Worm (Caenorhabditis elegans) whole organism, L1 larva: ENCODE data around the gene srsx-15.

Experiments used
- C04F5.9 ChIP-seq: sonication (generic microtip); optimal IDR thresholded peaks from 2 replicates; lab custom pipeline; 2016; ENCODE audit warnings: missing genetic modification characterization, missing compliant biosample characterization
- C16A3.4 ChIP-seq: fragments of 150-350 bp; optimal IDR thresholded peaks from 2 replicates; lab custom pipeline; 2014; ENCODE audit warnings: missing biosample characterization, missing genetic modification characterization
- Y116A8C.19 ChIP-seq: sonication (generic microtip); optimal IDR thresholded peaks from 2 replicates; lab custom pipeline; 2016; ENCODE audit warnings: missing compliant biosample characterization, missing genetic modification characterization, borderline replicate concordance
- aha-1 ChIP-seq: fragments of 150-350 bp; optimal IDR thresholded peaks from 2 replicates; lab custom pipeline; 2014; ENCODE audit warnings: missing biosample characterization, missing genetic modification characterization
- alr-1 ChIP-seq: fragments of 200-800 bp; sonication (Bioruptor generic); optimal IDR thresholded peaks from 2 replicates; lab custom pipeline; 2018; ENCODE audit warnings: borderline replicate concordance, mild to moderate bottlenecking, missing genetic modification characterization, missing compliant biosample characterization
- ama-1 ChIP-seq: fragments of 150-350 bp; optimal IDR thresholded peaks from 2 replicates; lab custom pipeline; 2014
- blmp-1 ChIP-seq: fragments of 150-350 bp; optimal IDR thresholded peaks from 2 replicates; lab custom pipeline; 2014; ENCODE audit warnings: missing biosample characterization, missing genetic modification characterization
- ceh-63 ChIP-seq: fragments of 200-800 bp; sonication (Bioruptor generic); optimal IDR thresholded peaks from 2 replicates; lab custom pipeline; 2018; ENCODE audit warnings: mild to moderate bottlenecking, missing genetic modification characterization, missing compliant biosample characterization
- ceh-82 ChIP-seq, 3 experiments: fragments of 150-350 bp in 1 of 3; sonication (generic microtip) in 2 of 3; optimal IDR thresholded peaks; 2 replicates each; lab custom pipeline; 2014 to 2017; ENCODE audit warnings: missing biosample characterization in 3 of 3, missing genetic modification characterization in 3 of 3
- ceh-90 ChIP-seq: sonication (generic microtip); optimal IDR thresholded peaks from 2 replicates; lab custom pipeline; 2016; ENCODE audit warnings: missing genetic modification characterization, missing compliant biosample characterization
- dpl-1 ChIP-seq, 3 experiments: fragments of 150-350 bp in 2 of 3; sonication (generic microtip) in 1 of 3; optimal IDR thresholded peaks; 2 replicates each; lab custom pipeline; 2014 to 2017; ENCODE audit warnings: missing biosample characterization in 3 of 3, missing genetic modification characterization in 3 of 3, missing genetic modification reagents in 3 of 3
- dsc-1 ChIP-seq: sonication (generic microtip); optimal IDR thresholded peaks from 2 replicates; lab custom pipeline; 2016; ENCODE audit warnings: mild to moderate bottlenecking, missing genetic modification characterization, missing compliant biosample characterization
- egl-13 ChIP-seq: sonication (generic microtip); optimal IDR thresholded peaks from 2 replicates; lab custom pipeline; 2016; ENCODE audit warnings: missing genotype, missing genetic modification reagents, missing genetic modification characterization, missing compliant biosample characterization
- egl-27 ChIP-seq, 2 experiments: fragments of 150-350 bp in 1 of 2; sonication (generic microtip); optimal IDR thresholded peaks; 3 replicates each; lab custom pipeline; 2017 to 2018; ENCODE audit warnings: missing biosample characterization in 2 of 2, missing genetic modification characterization in 2 of 2, missing genetic modification reagents in 2 of 2
- elt-2 ChIP-seq: sonication (generic microtip); optimal IDR thresholded peaks from 2 replicates; lab custom pipeline; 2016; ENCODE audit warnings: missing genetic modification characterization, mild to moderate bottlenecking, inconsistent platforms, missing compliant biosample characterization, missing genetic modification reagents
- fos-1 ChIP-seq: fragments of 150-350 bp; optimal IDR thresholded peaks from 2 replicates; lab custom pipeline; 2014; ENCODE audit warnings: missing biosample characterization, missing genetic modification characterization
- grh-1 ChIP-seq: fragments of 200-800 bp; sonication (Bioruptor generic); IDR thresholded peaks from 2 replicates; pipeline ENCODE4 v1.3.6; 2022; ENCODE audit warnings: missing genetic modification reagents, missing genetic modification characterization, missing compliant biosample characterization
- hlh-17 ChIP-seq: fragments of 200-800 bp; sonication (Bioruptor generic); optimal IDR thresholded peaks from 2 replicates; lab custom pipeline; 2018; ENCODE audit warnings: missing genetic modification characterization, mild to moderate bottlenecking, missing compliant biosample characterization, moderate library complexity, borderline replicate concordance
- hlh-4 ChIP-seq: sonication (generic microtip); optimal IDR thresholded peaks from 2 replicates; lab custom pipeline; 2016; ENCODE audit warnings: mild to moderate bottlenecking, missing genetic modification characterization, missing compliant biosample characterization
- hpl-2 ChIP-seq: fragments of 150-350 bp; optimal IDR thresholded peaks from 2 replicates; lab custom pipeline; 2014; ENCODE audit warnings: missing biosample characterization, missing genetic modification reagents, missing genetic modification characterization
- irx-1 ChIP-seq: sonication (generic microtip); optimal IDR thresholded peaks from 2 replicates; lab custom pipeline; 2016; ENCODE audit warnings: missing genetic modification characterization, missing compliant biosample characterization
- isw-1 ChIP-seq: fragments of 200-800 bp; sonication (Bioruptor generic); IDR thresholded peaks from 2 replicates; pipeline ENCODE4 v1.3.6; 2022; ENCODE audit warnings: missing genetic modification characterization, missing compliant biosample characterization
- jun-1 ChIP-seq: fragments of 150-350 bp; optimal IDR thresholded peaks from 2 replicates; lab custom pipeline; 2014; ENCODE audit warnings: missing biosample characterization, missing genetic modification reagents, missing genetic modification characterization
- lin-13 ChIP-seq: fragments of 150-350 bp; optimal IDR thresholded peaks from 2 replicates; lab custom pipeline; 2014; ENCODE audit warnings: missing biosample characterization, missing genetic modification reagents, missing genetic modification characterization
- lin-14 ChIP-seq: fragments of 200-800 bp; sonication (Bioruptor generic); optimal IDR thresholded peaks from 2 replicates; lab custom pipeline; 2018; ENCODE audit warnings: mild to moderate bottlenecking, missing genetic modification characterization, moderate library complexity, missing compliant biosample characterization
- lin-35 ChIP-seq, 2 experiments: fragments of 150-350 bp; optimal IDR thresholded peaks; 2 replicates each; lab custom pipeline; 2014; ENCODE audit warnings: missing biosample characterization in 2 of 2, missing genetic modification characterization in 2 of 2, missing genetic modification reagents in 2 of 2
- lin-39 ChIP-seq: fragments of 150-350 bp; optimal IDR thresholded peaks from 2 replicates; lab custom pipeline; 2014; ENCODE audit warnings: missing biosample characterization, missing genetic modification reagents, missing genetic modification characterization
- lir-3 ChIP-seq: sonication (generic microtip); optimal IDR thresholded peaks from 2 replicates; lab custom pipeline; 2016; ENCODE audit warnings: mild to moderate bottlenecking, missing genetic modification characterization, moderate library complexity, missing compliant biosample characterization; ENCODE audit not compliant: poor library complexity
- lsy-2 ChIP-seq, 2 experiments: fragments of 150-350 bp; optimal IDR thresholded peaks; 2 replicates each; lab custom pipeline; 2014; ENCODE audit warnings: missing biosample characterization in 2 of 2, missing genetic modification characterization in 2 of 2
- mab-9 ChIP-seq: fragments of 200-800 bp; sonication (Bioruptor generic); IDR thresholded peaks from 2 replicates; pipeline ENCODE4 v1.3.6; 2022; ENCODE audit warnings: missing genetic modification reagents, missing genetic modification characterization, missing compliant biosample characterization
- mdl-1 ChIP-seq, 2 experiments: fragments of 150-350 bp; optimal IDR thresholded peaks; 2 replicates each; lab custom pipeline; 2014 to 2017; ENCODE audit warnings: missing biosample characterization in 2 of 2, missing genetic modification characterization in 2 of 2, inconsistent platforms in 1 of 2
- mef-2 ChIP-seq: fragments of 150-350 bp; optimal IDR thresholded peaks from 2 replicates; lab custom pipeline; 2014; ENCODE audit warnings: missing biosample characterization, missing genetic modification characterization
- mep-1 ChIP-seq: fragments of 150-350 bp; optimal IDR thresholded peaks from 2 replicates; lab custom pipeline; 2014; ENCODE audit warnings: missing biosample characterization, missing genetic modification characterization
- nhr-11 ChIP-seq: fragments of 150-350 bp; optimal IDR thresholded peaks from 2 replicates; lab custom pipeline; 2014; ENCODE audit warnings: missing biosample characterization, missing genetic modification characterization
- nhr-19 ChIP-seq: fragments of 200-800 bp; sonication (Bioruptor generic); conservative IDR thresholded peaks from 2 replicates; pipeline ENCODE4 v1.3.6; 2022; ENCODE audit warnings: missing genetic modification characterization, missing compliant biosample characterization
- nhr-237 ChIP-seq: fragments of 150-350 bp; optimal IDR thresholded peaks from 2 replicates; lab custom pipeline; 2014; ENCODE audit warnings: missing biosample characterization, missing genetic modification characterization
- nhr-28 ChIP-seq: fragments of 150-350 bp; optimal IDR thresholded peaks from 2 replicates; lab custom pipeline; 2014; ENCODE audit warnings: missing biosample characterization, missing genetic modification characterization
- nhr-71 ChIP-seq: sonication (generic microtip); optimal IDR thresholded peaks from 2 replicates; lab custom pipeline; 2016; ENCODE audit warnings: mild to moderate bottlenecking, missing genetic modification characterization, moderate library complexity, missing compliant biosample characterization
- nhr-76 ChIP-seq: sonication (generic microtip); optimal IDR thresholded peaks from 2 replicates; lab custom pipeline; 2017; ENCODE audit warnings: missing biosample characterization, missing genetic modification characterization
- nhr-77 ChIP-seq: fragments of 150-350 bp; optimal IDR thresholded peaks from 2 replicates; lab custom pipeline; 2014; ENCODE audit warnings: missing biosample characterization, missing genetic modification characterization
- nhr-90 ChIP-seq: sonication (generic microtip); optimal IDR thresholded peaks from 2 replicates; lab custom pipeline; 2016; ENCODE audit warnings: mild to moderate bottlenecking, missing genetic modification characterization, missing compliant biosample characterization; ENCODE audit not compliant: poor library complexity
- pax-3 ChIP-seq: fragments of 200-800 bp; sonication (Bioruptor generic); optimal IDR thresholded peaks from 2 replicates; lab custom pipeline; 2018; ENCODE audit warnings: mild to moderate bottlenecking, missing genetic modification characterization, moderate library complexity, missing compliant biosample characterization
- skn-1 ChIP-seq: fragments of 150-350 bp; optimal IDR thresholded peaks from 2 replicates; lab custom pipeline; 2014; ENCODE audit warnings: missing biosample characterization, missing genetic modification characterization
- sox-4 ChIP-seq: sonication (generic microtip); optimal IDR thresholded peaks from 2 replicates; lab custom pipeline; 2016; ENCODE audit warnings: missing genetic modification characterization, missing compliant biosample characterization
- tbx-2 ChIP-seq: sonication (generic microtip); optimal IDR thresholded peaks from 2 replicates; lab custom pipeline; 2016; ENCODE audit warnings: missing genetic modification characterization, missing compliant biosample characterization
- unc-30 ChIP-seq: sonication (generic microtip); optimal IDR thresholded peaks from 2 replicates; lab custom pipeline; 2017; ENCODE audit warnings: missing biosample characterization, missing genetic modification characterization
- unc-62 ChIP-seq: fragments of 150-350 bp; optimal IDR thresholded peaks from 2 replicates; lab custom pipeline; 2014; ENCODE audit warnings: missing biosample characterization, missing genetic modification reagents, missing genetic modification characterization
- unc-86 ChIP-seq: sonication (generic microtip); optimal IDR thresholded peaks from 2 replicates; lab custom pipeline; 2016; ENCODE audit warnings: missing genetic modification characterization, missing compliant biosample characterization
- vab-15 ChIP-seq: sonication (generic microtip); optimal IDR thresholded peaks from 2 replicates; lab custom pipeline; 2017; ENCODE audit warnings: missing genotype, mild to moderate bottlenecking, missing genetic modification characterization, missing compliant biosample characterization
- xbp-1 ChIP-seq: sonication (generic microtip); optimal IDR thresholded peaks from 2 replicates; lab custom pipeline; 2016; ENCODE audit warnings: missing genetic modification characterization, missing compliant biosample characterization
- zag-1 ChIP-seq: fragments of 150-350 bp; optimal IDR thresholded peaks from 2 replicates; lab custom pipeline; 2014; ENCODE audit warnings: missing biosample characterization, missing genetic modification characterization
- zip-4 ChIP-seq: fragments of 200-800 bp; sonication (Bioruptor generic); optimal IDR thresholded peaks from 2 replicates; lab custom pipeline; 2018; ENCODE audit warnings: mild to moderate bottlenecking, missing genetic modification characterization, moderate library complexity, missing compliant biosample characterization
- ztf-4 ChIP-seq: fragments of 150-350 bp; optimal IDR thresholded peaks from 2 replicates; lab custom pipeline; 2014; ENCODE audit warnings: missing biosample characterization, missing genetic modification characterization

srsx-15 gene

DNA sequence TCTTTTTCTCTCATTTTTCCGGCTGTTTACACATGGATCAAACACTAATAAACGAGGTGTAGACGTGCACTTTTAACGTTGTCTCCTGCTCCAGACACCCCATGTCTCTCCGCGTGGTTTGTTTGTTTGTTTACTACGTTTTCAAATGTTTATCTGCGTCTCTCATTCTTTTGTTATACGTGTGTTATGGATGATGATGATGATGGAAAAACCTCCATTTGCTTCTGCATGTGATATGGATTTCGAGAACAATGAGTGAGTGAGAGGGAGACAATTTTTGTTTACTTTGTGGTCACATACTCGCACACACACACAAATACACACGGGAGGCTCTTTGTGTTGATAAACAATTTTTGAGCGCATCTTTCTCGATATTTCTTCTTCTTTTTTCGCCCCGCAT is 19.2 kb downstream of the srsx-15 start (continued):
- TF ChIP-seq ceh-82 (tag; optimal IDR thresholded peaks at IDR 0.05; lab: Kevin White, UChicago) (peak in 1 of 3 experiments; percentile 29), Y116A8C.19 (tag; lab: Kevin White, UChicago) (no peak), isw-1 (GFP tag; lab: Robert Waterston, UW) (peak; percentile 5; the same call in 1 of the 2 replicates), nhr-19 (peak; percentile 52), hlh-17 (GFP tag; lab: Kevin White, UChicago) (no peak), ama-1 (lab: Kevin White, UChicago) (no peak), zag-1 (tag; lab: Kevin White, UChicago) (no peak), ceh-63 (GFP tag; lab: Kevin White, UChicago) (no peak), C04F5.9 (tag; lab: Kevin White, UChicago) (no peak), hlh-4 (tag; lab: Kevin White, UChicago) (no peak), unc-62 (GFP tag; lab: Kevin White, UChicago) (no peak), mep-1 (tag; lab: Kevin White, UChicago) (peak; percentile 61), lin-14 (peak; percentile 93), nhr-237 (tag; lab: Kevin White, UChicago) (peak; percentile 2), nhr-77 (tag; lab: Kevin White, UChicago) (peak; percentile 38), egl-27 (tag; optimal IDR thresholded peaks at IDR 0.05; lab: Kevin White, UChicago) (peak in 1 of 2 experiments; percentile 23), egl-13 (peak; percentile 73), tbx-2 (tag; lab: Kevin White, UChicago) (peak; percentile 72), sox-4 (tag; lab: Kevin White, UChicago) (peak; percentile 39), nhr-28 (tag; lab: Kevin White, UChicago) (no peak), lsy-2 (tag; optimal IDR thresholded peaks at IDR 0.05; lab: Kevin White, UChicago) (peak; percentile 68 to 78), fos-1 (tag; lab: Kevin White, UChicago) (peak; percentile 41), irx-1 (peak; percentile 89), aha-1 (tag; lab: Kevin White, UChicago) (peak; percentile 18), lir-3 (tag; lab: Kevin White, UChicago) (peak; percentile 29), jun-1 (peak; percentile 27), mab-9 (GFP tag; lab: Robert Waterston, UW) (peak; percentile 33; the same call in 1 of the 2 replicates), C16A3.4 (peak; percentile 72), skn-1 (tag; lab: Kevin White, UChicago) (peak; percentile 56), xbp-1 (tag; lab: Kevin White, UChicago) (peak; percentile 70), zip-4 (GFP tag; lab: Kevin White, UChicago) (no peak), grh-1 (GFP tag; lab: Robert Waterston, UW) (no peak), hpl-2 (no peak), nhr-76 (tag; lab: Kevin White, UChicago) (no peak), unc-30 (tag; lab: Kevin White, UChicago) (no peak), nhr-11 (tag; lab: Kevin White, UChicago) (peak; percentile 55), unc-86 (tag; lab: Kevin White, UChicago) (no peak), dsc-1 (tag; lab: Kevin White, UChicago) (peak; percentile 2), pax-3 (tag; lab: Kevin White, UChicago) (peak; percentile 86), ceh-90 (tag; lab: Kevin White, UChicago) (no peak), mdl-1 (tag; optimal IDR thresholded peaks at IDR 0.05; lab: Kevin White, UChicago) (peak in 1 of 2 experiments; percentile 73), lin-39 (no peak), lin-35 (GFP tag; optimal IDR thresholded peaks at IDR 0.05; lab: Kevin White, UChicago) (peak in 1 of 2 experiments; percentile 57), nhr-71 (tag; lab: Kevin White, UChicago) (peak; percentile 92), vab-15 (tag; lab: Kevin White, UChicago) (peak; percentile 40), alr-1 (tag; lab: Kevin White, UChicago) (no peak), nhr-90 (tag; lab: Kevin White, UChicago) (peak; percentile 56), elt-2 (tag; lab: Kevin White, UChicago) (peak; percentile 68), blmp-1 (tag; lab: Kevin White, UChicago) (no peak), mef-2 (tag; lab: Kevin White, UChicago) (peak; percentile 60), dpl-1 (GFP tag; optimal IDR thresholded peaks at IDR 0.05; lab: Kevin White, UChicago) (peak in 2 of 3 experiments; percentile 16 to 27), lin-13 (GFP tag; lab: Kevin White, UChicago) (no peak), ztf-4 (tag; lab: Kevin White, UChicago) (peak; percentile 87)
